Fruit fly (Drosophila melanogaster) whole organism, embryonic: Measurements from ENCODE around the gene CG14646.

Experiments
- Adf1 ChIP-seq: fragments of 200-800 bp; sonication (Bioruptor generic); IDR thresholded peaks from 2 replicates; pipeline ENCODE4 v1.3.6; 2022; ENCODE audit warnings: missing biosample characterization, missing genetic modification characterization
- Blimp-1 ChIP-seq: fragments of 200-800 bp; sonication (Bioruptor generic); optimal IDR thresholded peaks from 3 replicates; lab custom pipeline; 2018; ENCODE audit warnings: missing biosample characterization, missing genetic modification characterization, mild to moderate bottlenecking, moderate library complexity, missing genetic modification reagents
- CG10979 ChIP-seq: fragments of 200-800 bp; sonication (Bioruptor generic); optimal IDR thresholded peaks from 2 replicates; lab custom pipeline; 2018; ENCODE audit warnings: missing biosample characterization, mild to moderate bottlenecking, missing genetic modification characterization, moderate library complexity
- CG12391 ChIP-seq: fragments of 200-800 bp; sonication (Bioruptor generic); optimal IDR thresholded peaks from 3 replicates; lab custom pipeline; 2018; ENCODE audit warnings: missing biosample characterization, mild to moderate bottlenecking, missing genetic modification characterization, moderate library complexity
- CG13287 ChIP-seq: fragments of 200-800 bp; sonication (Bioruptor generic); IDR thresholded peaks from 2 replicates; pipeline ENCODE4 v1.3.6; 2022; ENCODE audit warnings: missing biosample characterization, missing genetic modification characterization; ENCODE audit not compliant: partially characterized antibody
- CG17568 ChIP-seq: fragments of 200-800 bp; sonication (Bioruptor generic); optimal IDR thresholded peaks from 2 replicates; lab custom pipeline; 2018; ENCODE audit warnings: missing biosample characterization, mild to moderate bottlenecking, missing genetic modification characterization, moderate library complexity
- CG17612 ChIP-seq: fragments of 200-800 bp; sonication (Bioruptor generic); IDR thresholded peaks from 2 replicates; pipeline ENCODE4 v1.3.6; 2022; ENCODE audit warnings: missing biosample characterization, missing genetic modification characterization
- CG2199 ChIP-seq: fragments of 200-800 bp; sonication (Bioruptor generic); IDR thresholded peaks from 3 replicates; pipeline ENCODE4 v1.3.6; 2022; ENCODE audit warnings: missing biosample characterization, missing genetic modification characterization
- CG34422 ChIP-seq: fragments of 200-800 bp; sonication (Bioruptor generic); IDR thresholded peaks from 3 replicates; pipeline ENCODE4 v1.3.6; 2022; ENCODE audit warnings: missing biosample characterization, missing genetic modification characterization
- CG3726 ChIP-seq: fragments of 200-800 bp; sonication (Bioruptor generic); IDR thresholded peaks from 3 replicates; pipeline ENCODE4, ENCODE4 v1.3.6; 2022; ENCODE audit warnings: missing biosample characterization, missing genetic modification characterization
- CG3838 ChIP-seq: fragments of 200-800 bp; sonication (Bioruptor generic); optimal IDR thresholded peaks from 3 replicates; lab custom pipeline; 2016; ENCODE audit warnings: missing biosample characterization, missing genetic modification characterization
- CG4730 ChIP-seq: fragments of 200-800 bp; sonication (Bioruptor generic); IDR thresholded peaks from 2 replicates; pipeline ENCODE4 v1.3.6; 2022; ENCODE audit warnings: missing biosample characterization, missing genetic modification characterization
- CG5180 ChIP-seq: fragments of 200-800 bp; sonication (Bioruptor generic); optimal IDR thresholded peaks from 3 replicates; lab custom pipeline; 2017; ENCODE audit warnings: missing biosample characterization, missing genetic modification characterization, mild to moderate bottlenecking, moderate library complexity, missing genetic modification reagents
- CG7928 ChIP-seq: fragments of 200-800 bp; sonication (Bioruptor generic); optimal IDR thresholded peaks from 2 replicates; lab custom pipeline; 2017; ENCODE audit warnings: missing biosample characterization, mild to moderate bottlenecking, missing genetic modification characterization
- CG9215 ChIP-seq: fragments of 200-800 bp; sonication (Bioruptor generic); IDR thresholded peaks from 2 replicates; pipeline ENCODE4 v1.3.6; 2022; ENCODE audit warnings: missing biosample characterization, missing genetic modification characterization
- CG9932 ChIP-seq: fragments of 200-800 bp; sonication (Bioruptor generic); IDR thresholded peaks from 2 replicates; pipeline ENCODE4 v1.3.6; 2022; ENCODE audit warnings: missing biosample characterization, missing genetic modification characterization
- Eip74EF ChIP-seq, 2 experiments: fragments of 200-800 bp in 1 of 2; fragments of >200 bp in 1 of 2; sonication (Bioruptor generic) in 1 of 2; optimal IDR thresholded peaks; 2 replicates each; lab custom pipeline; 2017 to 2019; ENCODE audit warnings: missing biosample characterization in 2 of 2, missing genetic modification characterization in 2 of 2, mild to moderate bottlenecking in 1 of 2, moderate library complexity in 1 of 2
- Gsc ChIP-seq: fragments of 200-800 bp; sonication (Bioruptor generic); IDR thresholded peaks from 2 replicates; pipeline ENCODE4 v1.3.6; 2022; ENCODE audit warnings: missing biosample characterization, missing genetic modification characterization
- Hr3 ChIP-seq: fragments of 200-800 bp; sonication (Bioruptor generic); optimal IDR thresholded peaks from 3 replicates; lab custom pipeline; 2016; ENCODE audit warnings: missing biosample characterization, missing genetic modification characterization
- Max ChIP-seq: fragments of 200-800 bp; sonication (Bioruptor generic); optimal IDR thresholded peaks from 2 replicates; lab custom pipeline; 2016; ENCODE audit warnings: missing biosample characterization, mild to moderate bottlenecking, missing genetic modification characterization
- NK7.1 ChIP-seq: fragments of 200-800 bp; sonication (Bioruptor generic); optimal IDR thresholded peaks from 3 replicates; lab custom pipeline; 2016; ENCODE audit warnings: missing biosample characterization, missing genetic modification characterization
- Nf-YA ChIP-seq: fragments of 200-800 bp; sonication (Bioruptor generic); IDR thresholded peaks from 2 replicates; pipeline ENCODE4 v1.3.6; 2022; ENCODE audit warnings: missing biosample characterization, missing genetic modification characterization
- Oli ChIP-seq: fragments of 200-800 bp; sonication (Bioruptor generic); optimal IDR thresholded peaks from 2 replicates; lab custom pipeline; 2018; ENCODE audit warnings: missing biosample characterization, mild to moderate bottlenecking, missing genetic modification characterization, moderate library complexity
- Opbp ChIP-seq: fragments of 200-800 bp; sonication (Bioruptor generic); IDR thresholded peaks from 3 replicates; pipeline ENCODE4 v1.3.6; 2022; ENCODE audit warnings: missing biosample characterization, missing genetic modification characterization; ENCODE audit not compliant: partially characterized antibody
- Pdp1 ChIP-seq, 2 experiments: fragments of 200-800 bp; sonication (Bioruptor generic); optimal IDR thresholded peaks; 3 replicates each; lab custom pipeline; 2016; ENCODE audit warnings: missing biosample characterization in 2 of 2, missing genetic modification characterization in 2 of 2, mild to moderate bottlenecking in 1 of 2, moderate library complexity in 1 of 2
- Scr ChIP-seq: fragments of 200-800 bp; sonication (Bioruptor generic); IDR thresholded peaks from 2 replicates; pipeline ENCODE4 v1.3.6; 2022; ENCODE audit warnings: missing biosample characterization, missing genetic modification characterization; ENCODE audit not compliant: partially characterized antibody
- Tbp ChIP-seq: fragments of >200 bp; optimal IDR thresholded peaks from 2 replicates; lab custom pipeline; 2018; ENCODE audit warnings: missing biosample characterization, missing genetic modification characterization
- cad ChIP-seq: fragments of >200 bp; optimal IDR thresholded peaks from 2 replicates; lab custom pipeline; 2017; ENCODE audit warnings: missing biosample characterization, missing genetic modification characterization
- ci ChIP-seq: fragments of 200-800 bp; sonication (Bioruptor generic); IDR thresholded peaks from 3 replicates; pipeline ENCODE4 v1.3.6; 2022; ENCODE audit warnings: missing biosample characterization, missing genetic modification characterization
- corto ChIP-seq: fragments of 200-800 bp; sonication (Bioruptor generic); optimal IDR thresholded peaks from 2 replicates; lab custom pipeline; 2016; ENCODE audit warnings: missing biosample characterization, mild to moderate bottlenecking, missing genetic modification characterization, moderate library complexity
- dm ChIP-seq: fragments of 200-800 bp; sonication (Bioruptor generic); optimal IDR thresholded peaks from 3 replicates; lab custom pipeline; 2016; ENCODE audit warnings: missing biosample characterization, missing genetic modification characterization
- dmrt99B ChIP-seq: fragments of 200-800 bp; sonication (Bioruptor generic); optimal IDR thresholded peaks from 2 replicates; lab custom pipeline; 2018; ENCODE audit warnings: missing biosample characterization, mild to moderate bottlenecking, missing genetic modification characterization, moderate library complexity
- en ChIP-seq: fragments of 200-800 bp; sonication (Bioruptor generic); optimal IDR thresholded peaks from 2 replicates; lab custom pipeline; 2016; ENCODE audit warnings: missing biosample characterization, missing genetic modification characterization
- exex ChIP-seq: fragments of 200-800 bp; sonication (Bioruptor generic); optimal IDR thresholded peaks from 4 replicates; lab custom pipeline; 2018; ENCODE audit warnings: missing biosample characterization, mild to moderate bottlenecking, missing genetic modification characterization, moderate library complexity
- gcm2 ChIP-seq: fragments of 200-800 bp; sonication (Bioruptor generic); optimal IDR thresholded peaks from 2 replicates; lab custom pipeline; 2016; ENCODE audit warnings: missing biosample characterization, missing genetic modification characterization
- grn ChIP-seq: fragments of 200-800 bp; sonication (Bioruptor generic); optimal IDR thresholded peaks from 3 replicates; lab custom pipeline; 2017; ENCODE audit warnings: missing biosample characterization, missing genetic modification characterization
- gro ChIP-seq: fragments of 200-800 bp; sonication (Bioruptor generic); optimal IDR thresholded peaks from 2 replicates; lab custom pipeline; 2016; ENCODE audit warnings: missing biosample characterization, missing genetic modification characterization
- gsb-n ChIP-seq: fragments of 200-800 bp; sonication (Bioruptor generic); optimal IDR thresholded peaks from 3 replicates; lab custom pipeline; 2018; ENCODE audit warnings: missing biosample characterization, mild to moderate bottlenecking, missing genetic modification characterization
- hb ChIP-seq: fragments of 200-800 bp; sonication (Bioruptor generic); IDR thresholded peaks from 3 replicates; pipeline ENCODE4 v1.3.6; 2022; ENCODE audit warnings: missing biosample characterization, missing genetic modification characterization; ENCODE audit not compliant: partially characterized antibody
- oc ChIP-seq: fragments of 200-800 bp; sonication (Bioruptor generic); optimal IDR thresholded peaks from 2 replicates; lab custom pipeline; 2018; ENCODE audit warnings: missing biosample characterization, mild to moderate bottlenecking, missing genetic modification characterization, moderate library complexity
- peb ChIP-seq: fragments of 200-800 bp; sonication (Bioruptor generic); IDR thresholded peaks from 2 replicates; pipeline ENCODE4 v1.3.6; 2022; ENCODE audit warnings: missing biosample characterization, missing genetic modification characterization
- pita ChIP-seq: fragments of 200-800 bp; sonication (Bioruptor generic); optimal IDR thresholded peaks from 2 replicates; lab custom pipeline; 2017; ENCODE audit warnings: missing biosample characterization, mild to moderate bottlenecking, missing genetic modification characterization
- prd ChIP-seq, 3 experiments: fragments of >200 bp in 2 of 3; fragments of 200-800 bp in 1 of 3; sonication (Bioruptor generic) in 1 of 3; optimal IDR thresholded peaks in 2 of 3; IDR thresholded peaks in 1 of 3; 2 replicates in 2 of 3; 3 replicates in 1 of 3; pipeline versions ENCODE4 v1.3.6 to Lab custom; 2017 to 2022; ENCODE audit warnings: missing biosample characterization in 1 of 3, missing genetic modification characterization in 1 of 3
- scrt ChIP-seq: fragments of 200-800 bp; sonication (Bioruptor generic); optimal IDR thresholded peaks from 2 replicates; lab custom pipeline; 2018; ENCODE audit warnings: missing biosample characterization, mild to moderate bottlenecking, missing genetic modification characterization, moderate library complexity
- sens-2 ChIP-seq: fragments of 200-800 bp; sonication (Bioruptor generic); IDR thresholded peaks from 2 replicates; pipeline ENCODE4 v1.3.6; 2022; ENCODE audit warnings: missing biosample characterization, missing genetic modification characterization
- stc ChIP-seq: fragments of 200-800 bp; sonication (Bioruptor generic); IDR thresholded peaks from 2 replicates; pipeline ENCODE4 v1.3.6; 2022; ENCODE audit warnings: missing biosample characterization, missing genetic modification characterization
- tin ChIP-seq: fragments of 200-800 bp; sonication (Bioruptor generic); optimal IDR thresholded peaks from 3 replicates; lab custom pipeline; 2016; ENCODE audit warnings: missing biosample characterization, missing genetic modification characterization
- unpg ChIP-seq: fragments of 200-800 bp; sonication (Bioruptor generic); optimal IDR thresholded peaks from 3 replicates; lab custom pipeline; 2018; ENCODE audit warnings: missing biosample characterization, mild to moderate bottlenecking, missing genetic modification characterization, moderate library complexity

The CG14646 gene

dm6 chr3R:4428585-4429464 is 38.7 kb downstream of the CG14646 start, which contains the start of gene srl (continued):
- no peak for TF ChIP-seq Hr3 (GFP tag; lab: Kevin White, UChicago)
- no peak for TF ChIP-seq grn (GFP tag; lab: Kevin White, UChicago)
- TF ChIP-seq CG34422 (GFP tag; lab: Robert Waterston, UW): peak; percentile 94
- TF ChIP-seq CG12391 (tag; lab: Kevin White, UChicago): no peak
- TF ChIP-seq CG3726 (GFP tag; lab: Robert Waterston, UW): no peak
- TF ChIP-seq NK7.1 (GFP tag; lab: Kevin White, UChicago): no peak
- no peak for TF ChIP-seq hb (GFP tag; lab: Robert Waterston, UW)
- TF ChIP-seq gcm2 (GFP tag; lab: Kevin White, UChicago): no peak
- no peak for TF ChIP-seq CG17568
- TF ChIP-seq unpg (GFP tag; lab: Kevin White, UChicago): no peak
- peak; percentile 87 for TF ChIP-seq Tbp (GFP tag; lab: Kevin White, UChicago)
- TF ChIP-seq prd (optimal IDR thresholded peaks at IDR 0.05; lab: Kevin White, UChicago): no peak
- TF ChIP-seq prd (GFP tag; IDR thresholded peaks at IDR 0.05; lab: Robert Waterston, UW): no peak
- peak; percentile 38; the same call in 2 of the 3 replicates for TF ChIP-seq ci
- no peak for TF ChIP-seq CG3838 (GFP tag; lab: Kevin White, UChicago)
- no peak for TF ChIP-seq stc (GFP tag; lab: Robert Waterston, UW)
- TF ChIP-seq CG10979 (tag; lab: Kevin White, UChicago): peak; percentile 8
- TF ChIP-seq CG9932 (GFP tag; lab: Robert Waterston, UW): no peak
- no peak for TF ChIP-seq pita (GFP tag; lab: Kevin White, UChicago)
- no peak for TF ChIP-seq peb (GFP tag; lab: Robert Waterston, UW)
- peak; percentile 39; the same call in 2 of the 3 replicates for TF ChIP-seq Opbp (GFP tag; lab: Robert Waterston, UW)
- TF ChIP-seq Eip74EF (GFP tag; optimal IDR thresholded peaks at IDR 0.05; lab: Kevin White, UChicago): no peak
- TF ChIP-seq scrt (GFP tag; lab: Kevin White, UChicago): peak; percentile 23
- TF ChIP-seq Oli: no peak
- TF ChIP-seq en (GFP tag; lab: Kevin White, UChicago): no peak
- no peak for TF ChIP-seq CG17612 (GFP tag; lab: Robert Waterston, UW)
- TF ChIP-seq gro: no peak
- TF ChIP-seq Nf-YA: no peak
- TF ChIP-seq gsb-n (tag; lab: Kevin White, UChicago): no peak
- peak; percentile 98 for TF ChIP-seq dm (GFP tag; lab: Kevin White, UChicago)
- no peak for TF ChIP-seq CG7928 (GFP tag; lab: Kevin White, UChicago)
- no peak for TF ChIP-seq CG4730 (GFP tag; lab: Robert Waterston, UW)
- no peak for TF ChIP-seq oc (tag; lab: Kevin White, UChicago)
- TF ChIP-seq corto (GFP tag; lab: Kevin White, UChicago): no peak
- TF ChIP-seq Gsc: no peak
- TF ChIP-seq cad (GFP tag; lab: Kevin White, UChicago): no peak
- TF ChIP-seq CG2199 (GFP tag; lab: Robert Waterston, UW): peak; percentile 85; the same call in 2 of the 3 replicates
- TF ChIP-seq Blimp-1 (GFP tag; lab: Kevin White, UChicago): no peak
- TF ChIP-seq CG13287 (GFP tag; lab: Robert Waterston, UW): peak; percentile 52; the same call in 1 of the 2 replicates
- no peak for TF ChIP-seq CG9215
- TF ChIP-seq Scr (GFP tag; lab: Robert Waterston, UW): peak; percentile 35; the same call in 1 of the 2 replicates
- TF ChIP-seq Pdp1 (GFP tag; optimal IDR thresholded peaks at IDR 0.05; lab: Kevin White, UChicago): peak in 1 of 2 experiments; percentile 48
- peak; percentile 85 for TF ChIP-seq Max (GFP tag; lab: Kevin White, UChicago)
- TF ChIP-seq tin (GFP tag; lab: Kevin White, UChicago): no peak
- TF ChIP-seq Adf1 (GFP tag; lab: Robert Waterston, UW): peak; percentile 72
- TF ChIP-seq dmrt99B (tag; lab: Kevin White, UChicago): no peak
- no peak for TF ChIP-seq sens-2 (GFP tag; lab: Robert Waterston, UW)
- peak; percentile 12 for TF ChIP-seq CG5180 (GFP tag; lab: Kevin White, UChicago)
- no peak for TF ChIP-seq exex (tag; lab: Kevin White, UChicago)
